Worm (Caenorhabditis elegans) whole organism, early embryonic: Measurements from ENCODE around the gene T28C6.5.

ENCODE experiments used
- B0310.2 ChIP-seq: sonication (generic microtip); optimal IDR thresholded peaks from 2 replicates; lab custom pipeline; 2016; ENCODE audit warnings: mild to moderate bottlenecking, missing genetic modification characterization, missing compliant biosample characterization
- F13C5.2 ChIP-seq: sonication (generic microtip); optimal IDR thresholded peaks from 2 replicates; lab custom pipeline; 2017; ENCODE audit warnings: mild to moderate bottlenecking, missing genetic modification characterization, inconsistent platforms, missing compliant biosample characterization
- aly-1 ChIP-seq: sonication (generic microtip); optimal IDR thresholded peaks from 2 replicates; lab custom pipeline; 2016; ENCODE audit warnings: missing genetic modification characterization, missing compliant biosample characterization
- ama-1 ChIP-seq: fragments of 150-350 bp; optimal IDR thresholded peaks from 2 replicates; lab custom pipeline; 2014
- ceh-13 ChIP-seq: fragments of 200-800 bp; sonication (Bioruptor generic); optimal IDR thresholded peaks from 2 replicates; lab custom pipeline; 2018; ENCODE audit warnings: mild to moderate bottlenecking, missing genetic modification characterization, missing compliant biosample characterization
- ceh-36 ChIP-seq: sonication (generic microtip); optimal IDR thresholded peaks from 2 replicates; lab custom pipeline; 2016; ENCODE audit warnings: missing genetic modification characterization, inconsistent platforms, missing compliant biosample characterization
- ets-7 ChIP-seq: sonication (generic microtip); optimal IDR thresholded peaks from 2 replicates; lab custom pipeline; 2016; ENCODE audit warnings: missing genotype, missing genetic modification characterization, missing compliant biosample characterization
- flt-1 ChIP-seq: fragments of 200-800 bp; sonication (Bioruptor generic); IDR thresholded peaks from 2 replicates; pipeline ENCODE4 v1.3.6; 2022; ENCODE audit warnings: missing genetic modification characterization, missing compliant biosample characterization
- hmbx-1 ChIP-seq: sonication (generic microtip); optimal IDR thresholded peaks from 2 replicates; lab custom pipeline; 2016; ENCODE audit warnings: mild to moderate bottlenecking, missing genetic modification characterization, missing compliant biosample characterization
- hmg-4 ChIP-seq: fragments of 200-800 bp; sonication (Bioruptor generic); optimal IDR thresholded peaks from 2 replicates; lab custom pipeline; 2018; ENCODE audit warnings: mild to moderate bottlenecking, missing genetic modification characterization, missing compliant biosample characterization
- hnd-1 ChIP-seq: sonication (generic microtip); optimal IDR thresholded peaks from 2 replicates; lab custom pipeline; 2016; ENCODE audit warnings: missing genetic modification characterization, missing compliant biosample characterization
- pes-1 ChIP-seq: fragments of 200-800 bp; sonication (Bioruptor generic); IDR thresholded peaks from 2 replicates; pipeline ENCODE4 v1.3.6; 2022; ENCODE audit warnings: missing genetic modification reagents, missing genetic modification characterization, missing compliant biosample characterization
- scrt-1 ChIP-seq: fragments of 200-800 bp; sonication (Bioruptor generic); IDR thresholded peaks from 2 replicates; pipeline ENCODE4 v1.3.6; 2022; ENCODE audit warnings: missing genetic modification characterization, missing compliant biosample characterization
- sea-1 ChIP-seq: fragments of 200-800 bp; sonication (Bioruptor generic); conservative IDR thresholded peaks from 2 replicates; pipeline ENCODE4 v1.3.6; 2022; ENCODE audit warnings: missing genetic modification characterization, missing compliant biosample characterization
- tbx-11 ChIP-seq: fragments of 200-800 bp; sonication (Bioruptor generic); IDR thresholded peaks from 2 replicates; pipeline ENCODE4 v1.3.6; 2022; ENCODE audit warnings: missing genetic modification characterization, missing compliant biosample characterization
- tbx-37 ChIP-seq: fragments of 200-800 bp; sonication (Bioruptor generic); conservative IDR thresholded peaks from 2 replicates; pipeline ENCODE4 v1.3.6; 2022; ENCODE audit warnings: missing genetic modification reagents, missing genetic modification characterization, missing compliant biosample characterization
- tra-4 ChIP-seq: sonication (generic microtip); optimal IDR thresholded peaks from 2 replicates; lab custom pipeline; 2017; ENCODE audit warnings: missing genetic modification characterization, missing compliant biosample characterization

T28C6.5 gene

DNA sequence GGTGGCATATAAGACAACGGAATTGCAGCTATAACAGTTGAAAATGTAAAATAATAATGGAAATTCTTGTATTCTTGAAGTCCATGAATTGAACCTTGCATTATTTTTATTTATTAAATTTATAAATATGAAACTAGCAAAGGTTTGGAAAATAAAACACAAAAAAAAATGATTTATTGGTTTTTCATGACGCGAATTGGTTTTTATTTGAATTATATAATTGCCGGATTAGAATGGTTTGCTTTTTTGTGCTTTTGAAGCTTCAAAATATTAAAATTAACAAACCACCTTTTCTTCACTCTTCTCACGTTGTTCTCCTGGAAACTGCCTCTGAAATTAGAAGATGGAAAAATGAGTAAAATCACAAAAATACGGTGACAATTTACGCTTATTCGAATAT lies 31.1 kb upstream of the T28C6.5 start, which contains the start of gene sru-35:
sru-35 (minus strand) TSS at position 101 of the 400 bp plus-strand sequence.
- no peak for TF ChIP-seq F13C5.2 (tag; lab: Kevin White, UChicago)
- TF ChIP-seq hmbx-1 (tag; lab: Kevin White, UChicago) = no peak
- TF ChIP-seq ceh-36 (tag; lab: Kevin White, UChicago) = no peak
- no peak for TF ChIP-seq ama-1 (lab: Kevin White, UChicago)
- no peak for TF ChIP-seq tbx-37 (GFP tag; lab: Robert Waterston, UW)
- TF ChIP-seq aly-1 = no peak
- no peak for TF ChIP-seq pes-1 (GFP tag; lab: Robert Waterston, UW)
- no peak for TF ChIP-seq hnd-1 (tag; lab: Kevin White, UChicago)

DNA sequence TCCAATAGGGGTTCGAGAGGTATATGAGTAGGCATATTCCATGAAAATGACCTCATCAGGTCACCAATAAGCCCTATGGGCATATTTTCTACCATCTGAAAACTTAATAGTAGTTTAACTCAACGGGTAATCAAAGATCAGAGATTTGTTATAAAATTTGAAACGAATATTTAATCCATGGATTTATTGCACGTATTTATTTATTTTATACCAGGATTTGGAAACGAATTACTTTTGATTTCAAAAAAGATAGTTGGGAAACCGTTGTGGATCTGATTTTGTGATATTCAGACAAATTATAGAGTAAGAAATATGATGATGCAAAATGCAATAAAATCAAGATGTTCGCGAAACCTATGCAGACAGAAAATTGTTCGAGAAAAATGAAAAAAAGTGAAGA lies 28.4 kb upstream of the T28C6.5 start, which contains the start of gene C33D9.3:
C33D9.3 (minus strand) TSS at position 101 of the 400 bp plus-strand sequence.
- TF ChIP-seq F13C5.2 (tag; lab: Kevin White, UChicago) (no peak), hmg-4 (GFP tag; lab: Kevin White, UChicago) (no peak), ceh-36 (tag; lab: Kevin White, UChicago) (no peak), tbx-11 (GFP tag; lab: Robert Waterston, UW) (no peak), ets-7 (tag; lab: Kevin White, UChicago) (no peak), hmbx-1 (tag; lab: Kevin White, UChicago) (no peak), ceh-13 (GFP tag; lab: Kevin White, UChicago) (no peak), tra-4 (tag; lab: Kevin White, UChicago) (no peak), pes-1 (GFP tag; lab: Robert Waterston, UW) (no peak), tbx-37 (GFP tag; lab: Robert Waterston, UW) (no peak), aly-1 (no peak), flt-1 (GFP tag; lab: Robert Waterston, UW) (no peak), ama-1 (lab: Kevin White, UChicago) (no peak), hnd-1 (tag; lab: Kevin White, UChicago) (no peak), sea-1 (GFP tag; lab: Robert Waterston, UW) (no peak), scrt-1 (GFP tag; lab: Robert Waterston, UW) (no peak), B0310.2 (tag; lab: Kevin White, UChicago) (no peak)

DNA sequence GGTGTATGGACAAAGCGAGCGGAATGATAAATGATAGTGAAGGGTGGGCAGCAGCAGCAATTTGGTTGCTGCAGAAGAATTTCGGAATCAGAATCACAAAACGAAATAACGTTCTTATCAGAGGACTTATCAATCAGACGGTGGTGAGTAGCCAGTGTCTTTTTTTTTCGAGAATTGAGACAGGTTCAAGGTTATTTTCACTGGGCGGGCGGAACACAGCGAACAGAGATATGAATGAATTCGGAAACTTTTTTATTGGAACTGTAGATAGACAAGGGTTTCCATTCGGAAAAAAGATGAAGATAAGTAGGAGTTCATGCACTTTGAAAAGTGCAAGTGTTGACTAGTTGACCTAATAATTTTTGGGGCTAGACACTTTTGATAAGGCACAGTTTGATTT lies 28.0 kb upstream of the T28C6.5 start:
- no peak for TF ChIP-seq ets-7 (tag; lab: Kevin White, UChicago)
- no peak for TF ChIP-seq ceh-13 (GFP tag; lab: Kevin White, UChicago)

DNA sequence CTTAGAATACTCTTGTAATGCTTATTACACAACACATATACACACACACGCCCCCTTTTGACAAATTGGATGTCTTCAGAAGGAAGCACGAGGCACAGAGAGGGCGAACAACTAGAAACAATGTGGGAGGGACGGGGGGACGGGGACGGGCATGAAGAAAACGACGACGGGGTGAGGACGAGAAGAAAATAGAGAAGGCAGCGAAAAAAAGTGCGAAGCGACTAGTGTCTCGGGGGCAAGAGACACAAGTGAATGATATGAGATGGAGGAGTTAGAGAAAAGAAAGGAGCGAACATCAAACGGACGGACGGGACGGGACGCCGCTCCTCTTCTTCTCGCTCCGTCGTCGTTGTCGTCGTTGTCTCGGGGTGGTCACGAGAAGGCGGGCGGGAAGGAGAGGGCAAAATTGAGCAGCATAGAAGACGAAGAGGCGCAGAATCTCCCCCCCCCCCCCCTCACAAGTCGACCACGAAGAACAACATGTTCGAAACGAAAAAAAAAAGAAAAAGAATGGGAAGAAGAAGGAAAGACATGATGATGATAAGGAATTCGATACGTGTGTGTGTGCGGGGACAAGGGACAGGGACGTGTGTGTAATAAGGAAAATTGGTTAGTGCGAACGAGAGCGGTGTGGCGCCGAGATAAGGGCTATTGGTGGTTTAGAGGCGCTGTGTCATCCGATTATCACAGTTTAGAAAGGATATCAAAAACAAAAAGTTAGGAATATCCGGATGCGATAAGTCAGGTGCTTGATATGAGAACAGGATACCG lies 26.2 kb upstream of the T28C6.5 start:
- TF ChIP-seq tra-4 (tag; lab: Kevin White, UChicago) = no peak
- TF ChIP-seq ceh-13 (GFP tag; lab: Kevin White, UChicago) = no peak
- no peak for TF ChIP-seq flt-1 (GFP tag; lab: Robert Waterston, UW)
- no peak for TF ChIP-seq ceh-36 (tag; lab: Kevin White, UChicago)
- no peak for TF ChIP-seq B0310.2 (tag; lab: Kevin White, UChicago)
- TF ChIP-seq tbx-11 (GFP tag; lab: Robert Waterston, UW) = no peak

DNA sequence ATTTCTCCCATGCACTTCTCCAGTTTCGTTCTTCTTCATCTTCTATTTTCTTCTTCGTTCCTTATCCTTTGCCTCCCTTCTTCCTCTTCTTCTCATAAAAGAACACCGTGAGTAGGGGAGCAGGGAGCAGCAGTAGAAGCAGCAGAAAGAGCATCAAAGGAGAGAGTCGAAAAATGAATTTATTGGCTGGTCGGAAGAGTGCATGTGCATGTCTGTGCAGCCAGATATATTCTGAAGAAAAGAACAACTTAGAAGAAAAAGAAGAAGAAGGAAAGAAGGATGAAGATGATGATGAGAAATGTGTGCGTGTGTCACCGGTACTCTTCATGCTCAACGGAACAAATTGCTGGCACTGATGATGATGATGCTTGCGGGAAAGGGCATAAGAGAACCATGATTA lies 25.0 kb upstream of the T28C6.5 start:
- TF ChIP-seq hmbx-1 (tag; lab: Kevin White, UChicago) (no peak), tbx-11 (GFP tag; lab: Robert Waterston, UW) (no peak), ets-7 (tag; lab: Kevin White, UChicago) (no peak), tbx-37 (GFP tag; lab: Robert Waterston, UW) (no peak), hmg-4 (GFP tag; lab: Kevin White, UChicago) (no peak), scrt-1 (GFP tag; lab: Robert Waterston, UW) (no peak), ceh-36 (tag; lab: Kevin White, UChicago) (no peak), B0310.2 (tag; lab: Kevin White, UChicago) (no peak), hnd-1 (tag; lab: Kevin White, UChicago) (no peak), tra-4 (tag; lab: Kevin White, UChicago) (no peak), pes-1 (GFP tag; lab: Robert Waterston, UW) (no peak), F13C5.2 (tag; lab: Kevin White, UChicago) (no peak), sea-1 (GFP tag; lab: Robert Waterston, UW) (no peak), ceh-13 (GFP tag; lab: Kevin White, UChicago) (no peak)

DNA sequence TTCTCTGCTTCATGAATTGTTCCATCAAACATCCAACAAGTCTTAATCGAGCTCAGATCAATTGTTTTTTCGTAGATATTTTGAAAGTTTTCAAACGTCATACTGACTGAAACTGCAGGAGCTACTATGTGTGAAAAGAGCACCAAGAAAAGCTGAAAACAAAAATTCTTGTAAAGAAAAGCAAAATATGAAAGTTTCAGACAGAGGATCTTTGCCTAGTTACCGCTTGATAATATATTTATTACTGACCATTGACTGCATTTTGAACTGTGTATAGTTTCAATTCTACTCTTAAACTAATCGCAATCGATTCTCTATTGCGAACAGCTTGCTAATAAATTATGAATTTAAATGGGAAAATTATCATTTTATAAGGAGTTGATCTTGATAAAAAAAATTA lies 23.0 kb upstream of the T28C6.5 start, which contains the start of gene clec-182:
clec-182 (minus strand) TSS at position 101 of the 400 bp plus-strand sequence.
- TF ChIP-seq tbx-37 (GFP tag; lab: Robert Waterston, UW) = no peak
- no peak for TF ChIP-seq pes-1 (GFP tag; lab: Robert Waterston, UW)
- no peak for TF ChIP-seq scrt-1 (GFP tag; lab: Robert Waterston, UW)
- no peak for TF ChIP-seq aly-1
- no peak for TF ChIP-seq B0310.2 (tag; lab: Kevin White, UChicago)
- TF ChIP-seq ets-7 (tag; lab: Kevin White, UChicago) = no peak
- no peak for TF ChIP-seq hmg-4 (GFP tag; lab: Kevin White, UChicago)
- TF ChIP-seq ceh-13 (GFP tag; lab: Kevin White, UChicago) = no peak
- no peak for TF ChIP-seq flt-1 (GFP tag; lab: Robert Waterston, UW)
- TF ChIP-seq tra-4 (tag; lab: Kevin White, UChicago) = no peak
- no peak for TF ChIP-seq hmbx-1 (tag; lab: Kevin White, UChicago)
- TF ChIP-seq ama-1 (lab: Kevin White, UChicago) = no peak
- no peak for TF ChIP-seq sea-1 (GFP tag; lab: Robert Waterston, UW)
- no peak for TF ChIP-seq hnd-1 (tag; lab: Kevin White, UChicago)
- TF ChIP-seq F13C5.2 (tag; lab: Kevin White, UChicago) = no peak
- TF ChIP-seq tbx-11 (GFP tag; lab: Robert Waterston, UW) = no peak
